Worm (Caenorhabditis elegans) whole organism, L3 larva: Measurements from ENCODE around the gene mac-1.
A peak's percentile ranks its signal among the peaks of the same experiment; 100 is the strongest.

Experiments
- ZK546.5 ChIP-seq: sonication (generic microtip); optimal IDR thresholded peaks from 2 replicates; lab custom pipeline; 2017; ENCODE audit warnings: missing biosample characterization, missing genetic modification characterization
- aly-2 ChIP-seq: fragments of 150-350 bp; optimal IDR thresholded peaks from 2 replicates; lab custom pipeline; 2014; ENCODE audit warnings: missing biosample characterization, missing genetic modification characterization
- ceh-16 ChIP-seq: sonication (generic microtip); optimal IDR thresholded peaks from 2 replicates; lab custom pipeline; 2017; ENCODE audit warnings: missing biosample characterization, missing genetic modification characterization
- ceh-28 ChIP-seq: fragments of 150-350 bp; optimal IDR thresholded peaks from 2 replicates; lab custom pipeline; 2014; ENCODE audit warnings: missing biosample characterization, missing genetic modification reagents, missing genetic modification characterization
- ceh-9 ChIP-seq: sonication (generic microtip); optimal IDR thresholded peaks from 2 replicates; lab custom pipeline; 2018; ENCODE audit warnings: missing biosample characterization, missing genetic modification characterization
- daf-12 ChIP-seq: fragments of 150-350 bp; optimal IDR thresholded peaks from 2 replicates; lab custom pipeline; 2014; ENCODE audit warnings: missing biosample characterization, missing genetic modification reagents, missing genetic modification characterization
- egl-27 ChIP-seq: sonication (generic microtip); optimal IDR thresholded peaks from 4 replicates; lab custom pipeline; 2017; ENCODE audit warnings: missing biosample characterization, missing genetic modification reagents, missing genetic modification characterization
- elt-3 ChIP-seq, 3 experiments: fragments of 150-350 bp in 1 of 3; sonication (generic microtip) in 2 of 3; optimal IDR thresholded peaks; 2 replicates in 2 of 3; 4 replicates in 1 of 3; lab custom pipeline; 2014 to 2017; ENCODE audit warnings: missing biosample characterization in 3 of 3, missing genetic modification characterization in 3 of 3
- eor-1 ChIP-seq, 2 experiments: fragments of 150-350 bp; optimal IDR thresholded peaks; 2 replicates each; lab custom pipeline; 2014 to 2018; ENCODE audit warnings: missing biosample characterization in 2 of 2, missing genetic modification characterization in 2 of 2
- fkh-2 ChIP-seq: fragments of 150-350 bp; optimal IDR thresholded peaks from 2 replicates; lab custom pipeline; 2014; ENCODE audit warnings: missing biosample characterization, missing genetic modification reagents, missing genetic modification characterization
- jun-1 ChIP-seq: fragments of 150-350 bp; optimal IDR thresholded peaks from 2 replicates; lab custom pipeline; 2014; ENCODE audit warnings: missing biosample characterization, missing genetic modification reagents, missing genetic modification characterization
- lin-39 ChIP-seq: fragments of 150-350 bp; optimal IDR thresholded peaks from 2 replicates; lab custom pipeline; 2018; ENCODE audit warnings: missing biosample characterization, missing genetic modification reagents, missing genetic modification characterization
- mdl-1 ChIP-seq: fragments of 150-350 bp; optimal IDR thresholded peaks from 2 replicates; lab custom pipeline; 2014; ENCODE audit warnings: missing biosample characterization, missing genetic modification characterization
- mml-1 ChIP-seq: fragments of 150-350 bp; sonication (generic microtip); optimal IDR thresholded peaks from 3 replicates; lab custom pipeline; 2014; ENCODE audit warnings: missing biosample characterization, missing genetic modification characterization
- nfya-1 ChIP-seq: sonication (generic microtip); optimal IDR thresholded peaks from 2 replicates; lab custom pipeline; 2017; ENCODE audit warnings: missing genetic modification characterization, mild to moderate bottlenecking, missing compliant biosample characterization, antibody characterized with exemption, moderate library complexity; ENCODE audit not compliant: insufficient read depth
- nhr-11 ChIP-seq: fragments of 150-350 bp; optimal IDR thresholded peaks from 2 replicates; lab custom pipeline; 2014; ENCODE audit warnings: missing biosample characterization, missing genetic modification characterization
- nhr-12 ChIP-seq: fragments of 150-350 bp; optimal IDR thresholded peaks from 2 replicates; lab custom pipeline; 2014; ENCODE audit warnings: missing biosample characterization, missing genetic modification characterization
- nhr-23 ChIP-seq: fragments of 150-350 bp; optimal IDR thresholded peaks from 2 replicates; lab custom pipeline; 2014; ENCODE audit warnings: missing biosample characterization, missing genetic modification reagents, missing genetic modification characterization
- nhr-237 ChIP-seq: fragments of 150-350 bp; optimal IDR thresholded peaks from 2 replicates; lab custom pipeline; 2014; ENCODE audit warnings: missing biosample characterization, missing genetic modification characterization
- nhr-25 ChIP-seq: sonication (generic microtip); optimal IDR thresholded peaks from 2 replicates; lab custom pipeline; 2017; ENCODE audit warnings: missing biosample characterization, missing genetic modification characterization
- nhr-28 ChIP-seq: fragments of 150-350 bp; optimal IDR thresholded peaks from 2 replicates; lab custom pipeline; 2014; ENCODE audit warnings: missing biosample characterization, missing genetic modification characterization
- nhr-43 ChIP-seq: sonication (generic microtip); optimal IDR thresholded peaks from 2 replicates; lab custom pipeline; 2016; ENCODE audit warnings: mild to moderate bottlenecking, missing genetic modification characterization, missing compliant biosample characterization; ENCODE audit not compliant: poor library complexity, severe bottlenecking
- nhr-76 ChIP-seq: fragments of 150-350 bp; sonication (generic microtip); optimal IDR thresholded peaks from 5 replicates; lab custom pipeline; 2014; ENCODE audit warnings: missing biosample characterization, missing genetic modification characterization
- nhr-77 ChIP-seq: fragments of 150-350 bp; optimal IDR thresholded peaks from 2 replicates; lab custom pipeline; 2014; ENCODE audit warnings: missing biosample characterization, missing genetic modification characterization
- pha-4 ChIP-seq: fragments of 150-350 bp; optimal IDR thresholded peaks from 2 replicates; lab custom pipeline; 2014; ENCODE audit warnings: missing biosample characterization, missing genetic modification reagents, missing genetic modification characterization
- pqm-1 ChIP-seq: fragments of 150-350 bp; optimal IDR thresholded peaks from 2 replicates; lab custom pipeline; 2017; ENCODE audit warnings: missing biosample characterization, missing genetic modification characterization, inconsistent platforms
- sea-2 ChIP-seq: fragments of 150-350 bp; sonication (generic microtip); optimal IDR thresholded peaks from 4 replicates; lab custom pipeline; 2014; ENCODE audit warnings: missing biosample characterization, missing genetic modification reagents, missing genetic modification characterization
- snpc-4 ChIP-seq: fragments of 150-350 bp; optimal IDR thresholded peaks from 2 replicates; lab custom pipeline; 2014; ENCODE audit warnings: missing biosample characterization, missing genetic modification characterization
- unc-39 ChIP-seq: sonication (generic microtip); optimal IDR thresholded peaks from 4 replicates; lab custom pipeline; 2017; ENCODE audit warnings: missing biosample characterization, missing genetic modification characterization
- unc-62 ChIP-seq: fragments of 150-350 bp; sonication (generic microtip); optimal IDR thresholded peaks from 4 replicates; lab custom pipeline; 2014; ENCODE audit warnings: missing biosample characterization, missing genetic modification reagents, missing genetic modification characterization
- zag-1 ChIP-seq: fragments of 150-350 bp; optimal IDR thresholded peaks from 2 replicates; lab custom pipeline; 2014; ENCODE audit warnings: missing biosample characterization, missing genetic modification characterization
- ztf-4 ChIP-seq: fragments of 150-350 bp; optimal IDR thresholded peaks from 2 replicates; lab custom pipeline; 2014; ENCODE audit warnings: missing biosample characterization, missing genetic modification characterization

Gene mac-1

ce11 chrII:13290518-13291286 lies 30.0 kb downstream of the mac-1 start:
- peak; percentile 36 for TF ChIP-seq unc-62 (GFP tag; lab: Kevin White, UChicago)
- peak in 1 of 3 experiments; percentile 15 for TF ChIP-seq elt-3 (tag; optimal IDR thresholded peaks at IDR 0.05; lab: Kevin White, UChicago)
- TF ChIP-seq jun-1 (tag; lab: Kevin White, UChicago), result peak; percentile 15
- TF ChIP-seq mdl-1 (tag; lab: Kevin White, UChicago), result no peak
- peak; percentile 48 for TF ChIP-seq pha-4 (tag; lab: Kevin White, UChicago)
- TF ChIP-seq nhr-23 (tag; lab: Kevin White, UChicago), result peak; percentile 2
- no peak for TF ChIP-seq daf-12 (tag; lab: Kevin White, UChicago)
- no peak for TF ChIP-seq aly-2 (tag; lab: Kevin White, UChicago)
- TF ChIP-seq nfya-1 (tag; lab: Kevin White, UChicago), result peak; percentile 22
- peak; percentile 65 for TF ChIP-seq snpc-4 (tag; lab: Kevin White, UChicago)

- TF ChIP-seq egl-27, result no peak
- no peak for TF ChIP-seq ceh-16
- no peak for TF ChIP-seq sea-2 (GFP tag; lab: Kevin White, UChicago)
- TF ChIP-seq ceh-9, result no peak
- TF ChIP-seq nhr-77 (tag; lab: Kevin White, UChicago), result no peak
- TF ChIP-seq ztf-4 (tag; lab: Kevin White, UChicago), result no peak
- TF ChIP-seq fkh-2, result no peak
- TF ChIP-seq zag-1, result no peak
- TF ChIP-seq unc-39 (tag; lab: Kevin White, UChicago), result no peak
- no peak for TF ChIP-seq pqm-1 (tag; lab: Kevin White, UChicago)
- no peak for TF ChIP-seq nhr-237 (tag; lab: Kevin White, UChicago)
- TF ChIP-seq ceh-28 (tag; lab: Kevin White, UChicago), result no peak
- no peak for TF ChIP-seq snpc-4 (tag; lab: Kevin White, UChicago)
- TF ChIP-seq mml-1 (tag; lab: Kevin White, UChicago), result no peak
- no peak for TF ChIP-seq elt-3 (tag; optimal IDR thresholded peaks at IDR 0.05; lab: Kevin White, UChicago)
- TF ChIP-seq nhr-43 (tag; lab: Kevin White, UChicago), result no peak
- TF ChIP-seq, all 47 proteins: peak for 0
Observed at ce11 chrII:13289891-13290290, 30.8 kb downstream of the mac-1 start.

- TF ChIP-seq ZK546.5 (tag; lab: Kevin White, UChicago), result no peak
- no peak for TF ChIP-seq eor-1 (tag; optimal IDR thresholded peaks at IDR 0.05; lab: Kevin White, UChicago)
- TF ChIP-seq ceh-9, result no peak
- TF ChIP-seq lin-39 (tag; lab: Kevin White, UChicago), result no peak
- TF ChIP-seq daf-12 (tag; lab: Kevin White, UChicago), result no peak
- TF ChIP-seq, all 47 proteins: peak for 0
Observed at ce11 chrII:13285729-13286128, 35.0 kb downstream of the mac-1 start, which contains the start of gene ztf-22. TSS of gene ztf-22 (minus strand) at chrII:13285829.

ce11 chrII:13284148-13284547 lies 36.6 kb downstream of the mac-1 start:
- TF ChIP-seq nhr-237 (tag; lab: Kevin White, UChicago) (no peak), mdl-1 (tag; lab: Kevin White, UChicago) (no peak), pha-4 (tag; lab: Kevin White, UChicago) (peak; percentile 73)

- TF ChIP-seq nhr-12 (no peak), nhr-43 (tag; lab: Kevin White, UChicago) (no peak), nhr-76 (tag; lab: Kevin White, UChicago) (no peak), nfya-1 (tag; lab: Kevin White, UChicago) (no peak), nhr-28 (tag; lab: Kevin White, UChicago) (no peak), pha-4 (tag; lab: Kevin White, UChicago) (no peak), nhr-25 (tag; lab: Kevin White, UChicago) (no peak), aly-2 (tag; lab: Kevin White, UChicago) (no peak), nhr-11 (tag; lab: Kevin White, UChicago) (no peak), sea-2 (GFP tag; lab: Kevin White, UChicago) (no peak), nhr-77 (tag; lab: Kevin White, UChicago) (no peak), eor-1 (tag; optimal IDR thresholded peaks at IDR 0.05; lab: Kevin White, UChicago) (no peak), ztf-4 (tag; lab: Kevin White, UChicago) (no peak), ZK546.5 (tag; lab: Kevin White, UChicago) (no peak), fkh-2 (no peak)
Observed at ce11 chrII:13283486-13283885, 37.2 kb downstream of the mac-1 start.
